Worm (Caenorhabditis elegans) whole organism, late embryonic: ENCODE data around the gene T12A2.21.

Experiments used
- C08G9.2 ChIP-seq: sonication (generic microtip); optimal IDR thresholded peaks from 2 replicates; lab custom pipeline; 2016; ENCODE audit warnings: mild to moderate bottlenecking, missing genetic modification characterization, moderate library complexity, missing compliant biosample characterization
- K09A11.1 ChIP-seq: sonication (generic microtip); optimal IDR thresholded peaks from 2 replicates; lab custom pipeline; 2017; ENCODE audit warnings: antibody characterized with exemption, mild to moderate bottlenecking, missing genetic modification characterization, missing compliant biosample characterization; ENCODE audit not compliant: insufficient read depth
- T23F11.4 ChIP-seq: fragments of 200-800 bp; sonication (Bioruptor generic); optimal IDR thresholded peaks from 2 replicates; lab custom pipeline; 2018; ENCODE audit warnings: mild to moderate bottlenecking, missing genetic modification characterization, missing compliant biosample characterization
- ahr-1 ChIP-seq: sonication (generic microtip); optimal IDR thresholded peaks from 2 replicates; lab custom pipeline; 2016; ENCODE audit warnings: missing genetic modification characterization, missing compliant biosample characterization
- ceh-14 ChIP-seq: sonication (generic microtip); optimal IDR thresholded peaks from 2 replicates; lab custom pipeline; 2016; ENCODE audit warnings: missing genotype, missing genetic modification characterization, missing compliant biosample characterization
- ceh-18 ChIP-seq: sonication (generic microtip); optimal IDR thresholded peaks from 2 replicates; lab custom pipeline; 2016; ENCODE audit warnings: missing genetic modification characterization, missing compliant biosample characterization
- ceh-2 ChIP-seq: sonication (generic microtip); optimal IDR thresholded peaks from 2 replicates; lab custom pipeline; 2016; ENCODE audit warnings: missing genotype, missing genetic modification characterization, missing compliant biosample characterization
- ceh-34 ChIP-seq: sonication (generic microtip); optimal IDR thresholded peaks from 2 replicates; lab custom pipeline; 2016; ENCODE audit warnings: mild to moderate bottlenecking, missing genetic modification characterization, missing compliant biosample characterization
- ceh-45 ChIP-seq: fragments of 200-800 bp; sonication (Bioruptor generic); IDR thresholded peaks from 2 replicates; pipeline ENCODE4 v1.3.6; 2022; ENCODE audit warnings: missing genetic modification reagents, missing genetic modification characterization, missing compliant biosample characterization
- ceh-6 ChIP-seq: fragments of 200-800 bp; sonication (Bioruptor generic); optimal IDR thresholded peaks from 2 replicates; lab custom pipeline; 2018; ENCODE audit warnings: mild to moderate bottlenecking, missing genetic modification characterization, missing compliant biosample characterization
- ceh-9 ChIP-seq: sonication (generic microtip); optimal IDR thresholded peaks from 2 replicates; lab custom pipeline; 2016; ENCODE audit warnings: mild to moderate bottlenecking, missing genetic modification characterization, inconsistent platforms, missing compliant biosample characterization
- che-1 ChIP-seq: sonication (generic microtip); optimal IDR thresholded peaks from 2 replicates; lab custom pipeline; 2016; ENCODE audit warnings: mild to moderate bottlenecking, missing genetic modification characterization, missing compliant biosample characterization
- dmd-4 ChIP-seq: sonication (generic microtip); optimal IDR thresholded peaks from 2 replicates; lab custom pipeline; 2016; ENCODE audit warnings: borderline replicate concordance, missing genetic modification characterization, missing compliant biosample characterization
- dve-1 ChIP-seq: sonication (generic microtip); optimal IDR thresholded peaks from 2 replicates; lab custom pipeline; 2017; ENCODE audit warnings: antibody characterized with exemption, mild to moderate bottlenecking, missing genetic modification characterization, missing compliant biosample characterization
- elt-2 ChIP-seq: sonication (generic microtip); optimal IDR thresholded peaks from 2 replicates; lab custom pipeline; 2016; ENCODE audit warnings: missing genetic modification reagents, missing genetic modification characterization, missing compliant biosample characterization
- fkh-10 ChIP-seq: fragments of 150-350 bp; optimal IDR thresholded peaks from 2 replicates; lab custom pipeline; 2014; ENCODE audit warnings: missing biosample characterization, missing genetic modification reagents, missing genetic modification characterization
- gmeb-2 ChIP-seq: sonication (generic microtip); optimal IDR thresholded peaks from 2 replicates; lab custom pipeline; 2016; ENCODE audit warnings: missing genetic modification characterization, inconsistent platforms, missing compliant biosample characterization
- hlh-13 ChIP-seq: fragments of 200-800 bp; sonication (Bioruptor generic); optimal IDR thresholded peaks from 2 replicates; lab custom pipeline; 2018; ENCODE audit warnings: mild to moderate bottlenecking, missing genetic modification characterization, missing compliant biosample characterization
- hlh-15 ChIP-seq: sonication (generic microtip); optimal IDR thresholded peaks from 2 replicates; lab custom pipeline; 2016; ENCODE audit warnings: missing genetic modification characterization, missing compliant biosample characterization
- hlh-8 ChIP-seq: sonication (generic microtip); optimal IDR thresholded peaks from 2 replicates; lab custom pipeline; 2016; ENCODE audit warnings: missing genotype, missing genetic modification characterization, missing compliant biosample characterization
- madf-2 ChIP-seq: sonication (generic microtip); optimal IDR thresholded peaks from 2 replicates; lab custom pipeline; 2017; ENCODE audit warnings: missing genetic modification characterization, missing compliant biosample characterization
- mec-3 ChIP-seq: sonication (generic microtip); optimal IDR thresholded peaks from 2 replicates; lab custom pipeline; 2016; ENCODE audit warnings: borderline replicate concordance, missing genetic modification characterization, missing compliant biosample characterization
- nhr-11 ChIP-seq: fragments of 150-350 bp; optimal IDR thresholded peaks from 2 replicates; lab custom pipeline; 2014; ENCODE audit warnings: missing biosample characterization, missing genetic modification characterization
- nhr-232 ChIP-seq: sonication (generic microtip); optimal IDR thresholded peaks from 2 replicates; lab custom pipeline; 2016; ENCODE audit warnings: missing genetic modification characterization, missing compliant biosample characterization
- odd-2 ChIP-seq: sonication (generic microtip); optimal IDR thresholded peaks from 2 replicates; lab custom pipeline; 2017; ENCODE audit warnings: antibody characterized with exemption, mild to moderate bottlenecking, missing genetic modification characterization, missing compliant biosample characterization
- pat-9 ChIP-seq: fragments of 200-800 bp; sonication (Bioruptor generic); optimal IDR thresholded peaks from 2 replicates; lab custom pipeline; 2018; ENCODE audit warnings: mild to moderate bottlenecking, missing genetic modification characterization, moderate library complexity, missing compliant biosample characterization
- pha-2 ChIP-seq: sonication (generic microtip); optimal IDR thresholded peaks from 2 replicates; lab custom pipeline; 2017; ENCODE audit warnings: mild to moderate bottlenecking, missing genetic modification characterization, missing compliant biosample characterization
- pqm-1 ChIP-seq: sonication (generic microtip); optimal IDR thresholded peaks from 2 replicates; lab custom pipeline; 2016; ENCODE audit warnings: missing genetic modification characterization, missing compliant biosample characterization
- ref-2 ChIP-seq: sonication (generic microtip); optimal IDR thresholded peaks from 2 replicates; lab custom pipeline; 2016; ENCODE audit warnings: missing genetic modification characterization, missing compliant biosample characterization
- rnt-1 ChIP-seq: sonication (generic microtip); optimal IDR thresholded peaks from 2 replicates; lab custom pipeline; 2016; ENCODE audit warnings: missing genetic modification characterization, missing compliant biosample characterization
- sox-2 ChIP-seq: fragments of 200-800 bp; sonication (Bioruptor generic); IDR thresholded peaks from 2 replicates; pipeline ENCODE4 v1.3.6; 2022; ENCODE audit warnings: missing genetic modification reagents, missing genetic modification characterization, missing compliant biosample characterization
- sox-4 ChIP-seq: sonication (generic microtip); optimal IDR thresholded peaks from 2 replicates; lab custom pipeline; 2017; ENCODE audit warnings: mild to moderate bottlenecking, missing genetic modification characterization, inconsistent platforms, missing compliant biosample characterization
- syd-9 ChIP-seq: sonication (generic microtip); optimal IDR thresholded peaks from 2 replicates; lab custom pipeline; 2016; ENCODE audit warnings: mild to moderate bottlenecking, missing genetic modification characterization, moderate library complexity, missing compliant biosample characterization
- unc-3 ChIP-seq, 2 experiments: fragments of 200-800 bp in 1 of 2; sonication (Bioruptor generic) in 1 of 2; sonication (generic microtip) in 1 of 2; conservative IDR thresholded peaks in 1 of 2; optimal IDR thresholded peaks in 1 of 2; 2 replicates each; pipeline versions ENCODE4 v1.3.6 to Lab custom; 2016 to 2022; ENCODE audit warnings: missing compliant biosample characterization in 2 of 2, missing genetic modification characterization in 2 of 2, missing genetic modification reagents in 1 of 2
- unc-42 ChIP-seq: sonication (generic microtip); optimal IDR thresholded peaks from 2 replicates; lab custom pipeline; 2016; ENCODE audit warnings: missing genotype, missing genetic modification characterization, missing compliant biosample characterization
- unc-86 ChIP-seq: sonication (generic microtip); optimal IDR thresholded peaks from 2 replicates; lab custom pipeline; 2016; ENCODE audit warnings: missing genetic modification characterization, missing compliant biosample characterization
- ztf-16 ChIP-seq: sonication (generic microtip); optimal IDR thresholded peaks from 2 replicates; lab custom pipeline; 2017; ENCODE audit warnings: missing genetic modification characterization, missing compliant biosample characterization

Gene T12A2.21

ce11 chrIII:6264447-6264846, 27.9 kb upstream of the T12A2.21 start, which contains the start of gene srg-5:
Gene srg-5, minus strand, starts transcription at chrIII:6264547.
- TF ChIP-seq unc-86 (tag; lab: Kevin White, UChicago) = no peak
- no peak for TF ChIP-seq sox-2 (GFP tag; lab: Robert Waterston, UW)
- no peak for TF ChIP-seq ztf-16
- no peak for TF ChIP-seq gmeb-2 (tag; lab: Kevin White, UChicago)
- no peak for TF ChIP-seq ceh-14
- TF ChIP-seq rnt-1 (tag; lab: Kevin White, UChicago) = no peak
- TF ChIP-seq odd-2 (tag; lab: Kevin White, UChicago) = no peak
- TF ChIP-seq ceh-6 (GFP tag; lab: Kevin White, UChicago) = no peak
- TF ChIP-seq che-1 (tag; lab: Kevin White, UChicago) = no peak
- TF ChIP-seq ceh-18 (tag; lab: Kevin White, UChicago) = no peak
- TF ChIP-seq pat-9 (tag; lab: Kevin White, UChicago) = no peak
- no peak for TF ChIP-seq unc-42
- TF ChIP-seq madf-2 (tag; lab: Kevin White, UChicago) = no peak
- no peak for TF ChIP-seq ceh-45
- TF ChIP-seq K09A11.1 (tag; lab: Kevin White, UChicago) = no peak
- TF ChIP-seq dmd-4 = no peak

ce11 chrIII:6261985-6262384, 25.4 kb upstream of the T12A2.21 start, which contains the start of gene srg-4:
Gene srg-4, minus strand, starts transcription at chrIII:6262085.
- no peak for TF ChIP-seq elt-2
- TF ChIP-seq sox-2 (GFP tag; lab: Robert Waterston, UW) = no peak
- no peak for TF ChIP-seq hlh-13 (GFP tag; lab: Kevin White, UChicago)
- TF ChIP-seq pha-2 = no peak
- TF ChIP-seq nhr-11 (tag; lab: Kevin White, UChicago) = no peak
- TF ChIP-seq sox-4 = no peak
- TF ChIP-seq syd-9 (tag; lab: Kevin White, UChicago) = no peak

ce11 chrIII:6260115-6260514, 23.6 kb upstream of the T12A2.21 start, which contains the start of gene srg-2:
Gene srg-2, minus strand, starts transcription at chrIII:6260215.
- TF ChIP-seq ahr-1 (tag; lab: Kevin White, UChicago) (no peak), unc-42 (no peak), T23F11.4 (GFP tag; lab: Kevin White, UChicago) (no peak), unc-86 (tag; lab: Kevin White, UChicago) (no peak)

ce11 chrIII:6258262-6258661, 21.7 kb upstream of the T12A2.21 start, which contains the start of gene srg-1:
Gene srg-1, minus strand, starts transcription at chrIII:6258362.
- TF ChIP-seq ceh-9 (no peak), pqm-1 (tag; lab: Kevin White, UChicago) (no peak), rnt-1 (tag; lab: Kevin White, UChicago) (no peak), fkh-10 (GFP tag; lab: Kevin White, UChicago) (no peak), ahr-1 (tag; lab: Kevin White, UChicago) (no peak), mec-3 (no peak), ceh-18 (tag; lab: Kevin White, UChicago) (no peak), syd-9 (tag; lab: Kevin White, UChicago) (no peak), hlh-8 (tag; lab: Kevin White, UChicago) (no peak)
- TF ChIP-seq, all 69 proteins: peak for 0

ce11 chrIII:6256675-6257074, 20.1 kb upstream of the T12A2.21 start, which contains the start of gene srg-9:
Gene srg-9, minus strand, starts transcription at chrIII:6256775.
- TF ChIP-seq ref-2 (no peak), ceh-18 (tag; lab: Kevin White, UChicago) (no peak), hlh-15 (tag; lab: Kevin White, UChicago) (no peak), elt-2 (no peak), T23F11.4 (GFP tag; lab: Kevin White, UChicago) (no peak), ceh-2 (tag; lab: Kevin White, UChicago) (no peak), hlh-8 (tag; lab: Kevin White, UChicago) (no peak), unc-86 (tag; lab: Kevin White, UChicago) (no peak), nhr-232 (no peak), unc-3 (GFP tag; conservative IDR thresholded peaks at IDR 0.05; lab: Robert Waterston, UW) (no peak), unc-3 (tag; optimal IDR thresholded peaks at IDR 0.05; lab: Kevin White, UChicago) (no peak), ceh-34 (tag; lab: Kevin White, UChicago) (no peak), C08G9.2 (no peak), dve-1 (tag; lab: Kevin White, UChicago) (no peak), odd-2 (tag; lab: Kevin White, UChicago) (no peak), sox-2 (GFP tag; lab: Robert Waterston, UW) (no peak)
